Worm (Caenorhabditis elegans): ENCODE data around the gene asp-6.

The asp-6 gene

DNA sequence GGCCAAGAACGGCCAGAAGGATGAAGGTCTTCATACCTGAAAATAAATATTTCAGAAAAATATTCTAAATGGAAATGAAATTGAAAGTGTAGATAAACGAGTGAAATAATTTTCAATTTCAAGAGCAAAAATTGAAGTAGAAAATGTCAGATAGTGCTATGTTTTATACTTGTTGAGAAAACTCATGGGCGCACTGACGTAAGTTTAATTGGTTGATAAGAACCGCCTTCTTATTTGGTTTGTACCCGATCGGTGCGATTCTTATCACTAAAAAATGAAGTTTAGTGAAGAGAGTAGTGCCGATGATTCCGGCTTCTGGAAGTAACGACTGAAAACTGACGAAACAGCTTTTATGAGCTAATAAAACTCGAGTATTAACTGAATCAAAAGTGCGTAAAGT lies at the start of gene asp-6, which contains the start of gene asp-12:
Gene asp-6 (minus strand): TSS at position 36 of the 400 bp plus-strand sequence.
Gene asp-12 (plus strand): TSS at position 309 of the 400 bp plus-strand sequence.
- TF ChIP-seq ref-1 (GFP tag; conservative IDR thresholded peaks at IDR 0.05) = no peak
- no peak for TF ChIP-seq klf-2 (GFP tag; conservative IDR thresholded peaks at IDR 0.05)
- no peak for TF ChIP-seq tab-1 (GFP tag; IDR thresholded peaks at IDR 0.05)
- no peak for TF ChIP-seq cog-1 (tag; optimal IDR thresholded peaks at IDR 0.05)
- no peak for TF ChIP-seq med-1 (GFP tag; optimal IDR thresholded peaks at IDR 0.05; ENCODE audit: insufficient read depth)
- no peak for TF ChIP-seq flt-1 (GFP tag; IDR thresholded peaks at IDR 0.05)
- TF ChIP-seq ztf-29 (GFP tag; IDR thresholded peaks at IDR 0.05) = no peak
- TF ChIP-seq T22C8.4 (GFP tag; IDR thresholded peaks at IDR 0.05) = no peak
- TF ChIP-seq ztf-23 (GFP tag; IDR thresholded peaks at IDR 0.05) = no peak

DNA sequence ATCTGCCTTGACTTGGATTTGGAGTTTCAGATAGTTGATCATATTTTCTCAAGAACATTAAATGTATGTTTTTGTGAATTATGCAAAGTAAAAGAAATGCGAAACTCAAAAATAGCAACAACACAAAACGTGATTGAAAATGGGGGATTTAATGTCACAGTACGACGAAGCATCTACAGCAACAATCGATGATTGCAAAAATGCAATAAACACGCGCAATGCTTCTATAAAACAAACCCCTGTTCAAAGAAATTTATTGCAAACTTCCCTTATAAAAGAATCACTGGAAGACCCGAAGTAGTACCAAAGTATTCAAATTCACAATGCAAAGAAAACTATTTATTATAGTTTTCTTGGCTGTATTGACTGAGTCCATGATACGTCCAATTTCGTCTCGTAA lies 49.4 kb upstream of the asp-6 start, which contains the start of gene clec-219:
Gene clec-219 (plus strand): TSS at position 301 of the 400 bp plus-strand sequence.
- TF ChIP-seq flt-1 (GFP tag; IDR thresholded peaks at IDR 0.05) = no peak
- TF ChIP-seq T22C8.4 (GFP tag; IDR thresholded peaks at IDR 0.05) = no peak
- no peak for TF ChIP-seq ref-1 (GFP tag; conservative IDR thresholded peaks at IDR 0.05)
- TF ChIP-seq med-1 (GFP tag; optimal IDR thresholded peaks at IDR 0.05; ENCODE audit: insufficient read depth) = no peak
- TF ChIP-seq ztf-23 (GFP tag; IDR thresholded peaks at IDR 0.05) = no peak
- TF ChIP-seq tab-1 (GFP tag; IDR thresholded peaks at IDR 0.05) = no peak
- TF ChIP-seq klf-2 (GFP tag; conservative IDR thresholded peaks at IDR 0.05) = no peak
- TF ChIP-seq cog-1 (tag; optimal IDR thresholded peaks at IDR 0.05) = no peak
- no peak for TF ChIP-seq ztf-29 (GFP tag; IDR thresholded peaks at IDR 0.05)

DNA sequence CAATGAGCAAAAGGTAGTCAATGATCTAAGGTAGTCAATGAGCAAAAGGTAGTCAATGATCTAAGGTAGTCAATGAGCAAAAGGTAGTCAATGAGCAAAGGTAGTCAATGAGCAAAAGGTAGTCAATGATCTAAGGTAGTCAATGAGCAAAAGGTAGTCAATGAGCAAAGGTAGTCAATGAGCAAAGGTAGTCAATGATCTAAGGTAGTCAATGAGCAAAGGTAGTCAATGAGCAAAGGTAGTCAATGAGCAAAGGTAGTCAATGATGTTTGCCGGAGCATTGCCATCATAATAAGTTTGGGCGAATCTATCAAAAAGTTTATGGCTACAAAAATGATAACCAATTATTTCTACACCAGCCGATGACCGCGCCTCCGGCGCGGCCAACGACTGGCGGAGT lies 46.0 kb upstream of the asp-6 start:
- TF ChIP-seq klf-2 (GFP tag; conservative IDR thresholded peaks at IDR 0.05) (peak; percentile 75), ztf-23 (GFP tag; IDR thresholded peaks at IDR 0.05) (peak; percentile 24; the same call in 1 of the 2 replicates), tab-1 (GFP tag; IDR thresholded peaks at IDR 0.05) (peak; percentile 44; the same call in 1 of the 2 replicates), flt-1 (GFP tag; IDR thresholded peaks at IDR 0.05) (peak; percentile 56)

DNA sequence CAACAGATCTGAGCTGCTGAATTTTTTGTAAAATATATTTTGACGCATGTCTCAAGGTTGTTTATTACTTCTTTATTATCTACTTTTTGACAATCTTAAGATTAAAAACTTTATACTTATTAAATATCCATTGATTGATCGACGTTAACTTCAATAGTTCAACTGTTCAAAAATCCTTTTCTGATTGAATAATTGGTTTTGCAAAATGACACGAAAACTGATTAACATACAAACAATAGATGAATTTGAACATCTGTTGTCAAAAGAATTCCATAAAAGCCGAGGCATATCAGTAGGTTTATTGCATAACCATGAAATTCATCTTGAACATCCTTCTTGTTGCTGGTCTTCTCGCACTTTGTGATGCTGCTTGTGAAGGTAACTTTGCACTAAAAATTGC lies 42.5 kb upstream of the asp-6 start, which contains the start of gene W02D7.12:
Gene W02D7.12 (plus strand): TSS at position 301 of the 400 bp plus-strand sequence.
- no peak for TF ChIP-seq ztf-23 (GFP tag; IDR thresholded peaks at IDR 0.05)

DNA sequence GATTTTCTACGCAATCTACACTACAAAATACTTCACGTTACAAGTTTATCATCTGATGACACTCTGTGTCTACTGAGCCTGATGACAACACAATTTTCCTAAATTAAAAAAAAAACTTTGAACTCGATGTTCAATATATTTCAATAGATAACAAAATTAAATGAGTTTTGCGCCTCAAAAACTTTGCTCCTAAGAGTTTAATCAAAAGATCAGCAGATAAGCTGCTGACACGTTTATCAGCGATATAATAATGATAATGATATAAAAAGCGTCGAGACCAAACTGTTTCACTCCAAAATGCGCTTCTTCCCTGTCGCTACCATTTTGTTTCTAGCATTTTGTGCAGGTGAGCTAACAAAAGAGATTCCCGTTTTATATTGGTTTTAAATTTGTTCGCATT lies 38.9 kb upstream of the asp-6 start, which contains the start of gene clec-218:
Gene clec-218 (plus strand): TSS at position 262 of the 400 bp plus-strand sequence.
- no peak for TF ChIP-seq flt-1 (GFP tag; IDR thresholded peaks at IDR 0.05)
- TF ChIP-seq med-1 (GFP tag; optimal IDR thresholded peaks at IDR 0.05; ENCODE audit: insufficient read depth) = no peak
- TF ChIP-seq ztf-23 (GFP tag; IDR thresholded peaks at IDR 0.05) = no peak
- TF ChIP-seq ztf-29 (GFP tag; IDR thresholded peaks at IDR 0.05) = no peak
- TF ChIP-seq ref-1 (GFP tag; conservative IDR thresholded peaks at IDR 0.05) = no peak
- TF ChIP-seq klf-2 (GFP tag; conservative IDR thresholded peaks at IDR 0.05) = no peak
- TF ChIP-seq cog-1 (tag; optimal IDR thresholded peaks at IDR 0.05) = no peak
- no peak for TF ChIP-seq tab-1 (GFP tag; IDR thresholded peaks at IDR 0.05)
- TF ChIP-seq T22C8.4 (GFP tag; IDR thresholded peaks at IDR 0.05) = no peak

DNA sequence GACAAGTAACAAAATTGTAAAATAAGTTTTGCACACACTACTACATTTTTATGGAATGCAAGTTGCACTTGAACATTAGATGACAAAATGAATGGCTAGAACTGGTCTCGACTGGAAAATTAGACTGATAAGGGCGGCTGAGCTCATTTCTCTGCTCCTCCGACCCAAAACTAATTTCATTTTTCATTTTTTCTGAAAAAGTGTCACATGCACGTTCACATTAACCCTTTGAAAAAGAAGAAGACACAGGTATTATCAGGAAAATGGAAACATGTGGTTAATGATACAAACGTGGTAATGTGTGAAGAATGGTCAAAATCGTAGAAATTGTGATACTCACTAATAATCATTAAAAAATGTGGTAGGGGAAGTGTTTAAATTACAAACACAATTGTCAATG lies 38.3 kb upstream of the asp-6 start:
- TF ChIP-seq T22C8.4 (GFP tag; IDR thresholded peaks at IDR 0.05) = no peak

DNA sequence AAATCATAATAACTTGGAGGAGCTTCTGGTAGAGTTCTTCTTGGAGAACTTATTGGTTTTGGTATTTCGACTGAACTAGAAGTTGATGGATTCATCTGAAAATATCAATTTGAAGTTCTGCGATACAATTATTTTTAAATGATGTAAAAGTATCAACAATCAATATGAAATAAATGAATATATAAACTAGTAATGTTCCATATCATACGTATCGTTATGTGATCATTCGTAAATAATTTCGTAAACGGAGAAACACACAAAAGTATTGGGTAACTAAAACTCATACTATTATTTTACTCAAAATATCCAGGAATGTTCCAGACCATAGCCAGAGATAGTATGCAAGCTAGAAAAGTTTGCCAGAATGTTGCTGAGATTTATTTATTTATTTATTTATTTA lies 37.6 kb upstream of the asp-6 start, which contains the start of gene W02D7.8:
Gene W02D7.8 (minus strand): TSS at position 101 of the 400 bp plus-strand sequence.
- no peak for TF ChIP-seq T22C8.4 (GFP tag; IDR thresholded peaks at IDR 0.05)

DNA sequence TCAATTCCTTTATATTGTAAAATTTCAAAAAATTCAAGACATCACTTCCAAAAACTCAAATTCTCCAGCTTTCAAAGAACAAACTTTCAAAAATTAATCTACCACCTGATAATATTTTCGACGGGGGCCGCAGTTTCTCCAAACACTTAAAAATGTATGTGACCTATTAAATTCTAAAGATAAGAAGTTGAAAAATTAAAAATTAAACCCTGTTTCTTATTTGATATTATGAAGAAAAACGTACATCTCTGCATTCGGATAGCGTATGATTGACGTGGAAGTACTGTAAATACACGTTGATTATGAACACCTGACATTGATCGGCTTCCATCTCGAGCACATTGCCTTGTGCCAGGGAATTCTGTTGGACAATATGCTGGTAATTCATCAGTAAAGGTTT lies 37.2 kb upstream of the asp-6 start:
- TF ChIP-seq klf-2 (GFP tag; conservative IDR thresholded peaks at IDR 0.05) (no peak), tab-1 (GFP tag; IDR thresholded peaks at IDR 0.05) (no peak), med-1 (GFP tag; optimal IDR thresholded peaks at IDR 0.05; ENCODE audit: insufficient read depth) (no peak), cog-1 (tag; optimal IDR thresholded peaks at IDR 0.05) (no peak), ztf-23 (GFP tag; IDR thresholded peaks at IDR 0.05) (no peak), flt-1 (GFP tag; IDR thresholded peaks at IDR 0.05) (no peak), ztf-29 (GFP tag; IDR thresholded peaks at IDR 0.05) (no peak), T22C8.4 (GFP tag; IDR thresholded peaks at IDR 0.05) (no peak), ref-1 (GFP tag; conservative IDR thresholded peaks at IDR 0.05) (no peak)

DNA sequence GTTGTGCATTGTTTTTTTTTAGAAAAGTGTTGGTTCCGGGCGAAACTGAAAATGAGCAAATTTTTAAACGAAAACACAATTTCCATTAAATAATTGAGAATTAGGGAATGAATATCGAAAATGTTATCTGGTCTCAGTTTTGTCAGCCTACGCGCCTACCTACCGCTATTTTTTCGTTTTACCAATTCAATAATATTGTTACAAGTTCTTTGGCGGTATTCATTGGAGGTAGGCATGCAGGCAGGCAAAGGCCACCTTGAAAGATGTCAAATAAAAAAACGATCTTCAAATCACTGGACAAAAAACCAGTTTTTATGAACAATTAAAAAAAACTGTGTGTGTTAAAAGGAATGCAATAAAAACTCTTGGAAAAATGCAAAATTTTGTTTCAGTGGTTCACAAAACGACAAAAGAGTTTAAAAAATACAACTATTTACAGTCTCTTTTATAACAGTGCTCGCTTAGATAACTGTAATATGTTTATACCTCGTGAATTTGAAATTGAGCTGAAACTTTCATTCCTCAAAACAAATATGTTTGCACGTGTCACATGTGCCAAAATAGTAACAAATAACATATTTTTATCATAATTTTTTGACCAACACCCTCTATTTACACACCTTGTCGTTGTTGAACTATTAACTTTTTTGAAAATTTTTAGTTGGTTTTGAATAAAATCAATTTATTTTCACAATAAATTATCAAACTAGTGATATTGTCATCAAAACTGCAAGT lies 35.9 kb upstream of the asp-6 start, which contains the start of gene W02D7.11:
Gene W02D7.11 (minus strand): TSS at position 51 of the 735 bp plus-strand sequence.
- no peak for TF ChIP-seq ref-1 (GFP tag; conservative IDR thresholded peaks at IDR 0.05)
- TF ChIP-seq med-1 (GFP tag; optimal IDR thresholded peaks at IDR 0.05; ENCODE audit: insufficient read depth) = no peak
- TF ChIP-seq klf-2 (GFP tag; conservative IDR thresholded peaks at IDR 0.05) = no peak
- no peak for TF ChIP-seq T22C8.4 (GFP tag; IDR thresholded peaks at IDR 0.05)
- TF ChIP-seq ztf-23 (GFP tag; IDR thresholded peaks at IDR 0.05) = no peak
- no peak for TF ChIP-seq tab-1 (GFP tag; IDR thresholded peaks at IDR 0.05)
- no peak for TF ChIP-seq ztf-29 (GFP tag; IDR thresholded peaks at IDR 0.05)
- TF ChIP-seq cog-1 (tag; optimal IDR thresholded peaks at IDR 0.05) = no peak
- TF ChIP-seq flt-1 (GFP tag; IDR thresholded peaks at IDR 0.05) = no peak

DNA sequence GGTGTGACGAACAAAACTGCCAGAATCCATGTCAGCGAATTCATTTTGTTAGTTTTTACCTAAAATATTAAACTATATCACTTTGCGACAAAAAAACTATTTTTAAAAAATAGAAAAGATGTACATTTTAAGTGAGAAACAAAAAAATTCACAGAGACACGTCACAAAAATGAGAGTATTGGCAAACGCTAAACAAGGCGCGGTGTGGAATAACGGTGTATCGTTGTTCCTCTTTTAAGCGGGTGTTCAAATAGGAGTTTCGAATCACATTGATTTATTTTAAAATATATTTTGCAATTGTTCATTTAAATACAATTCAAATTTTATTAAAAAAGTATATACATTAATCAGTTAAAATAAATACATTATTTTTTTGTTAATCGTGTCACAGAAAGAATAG lies 33.8 kb upstream of the asp-6 start, which contains the start of gene sel-9:
Gene sel-9 (minus strand): TSS at position 59 of the 400 bp plus-strand sequence.
- 0 out of 2 replicates have a peak, but pooled peaks have one; percentile 7 for TF ChIP-seq ztf-23 (GFP tag; IDR thresholded peaks at IDR 0.05)
- TF ChIP-seq ref-1 (GFP tag; conservative IDR thresholded peaks at IDR 0.05) = no peak
- TF ChIP-seq tab-1 (GFP tag; IDR thresholded peaks at IDR 0.05) = no peak
- TF ChIP-seq flt-1 (GFP tag; IDR thresholded peaks at IDR 0.05) = no peak
- no peak for TF ChIP-seq klf-2 (GFP tag; conservative IDR thresholded peaks at IDR 0.05)
- no peak for TF ChIP-seq T22C8.4 (GFP tag; IDR thresholded peaks at IDR 0.05)

Measured in whole organism, midembryonic.